Worm (Caenorhabditis elegans) whole organism, young adult: ENCODE data around the gene grd-2.

Experiments used
- F37B4.10 ChIP-seq: fragments of 200-800 bp; sonication (Bioruptor generic); IDR thresholded peaks from 2 replicates; pipeline ENCODE4 v1.3.6; 2022; ENCODE audit warnings: missing genetic modification characterization, missing compliant biosample characterization
- K12H6.12 ChIP-seq: fragments of 200-800 bp; sonication (Bioruptor generic); optimal IDR thresholded peaks from 2 replicates; lab custom pipeline; 2018; ENCODE audit warnings: mild to moderate bottlenecking, missing genetic modification characterization, missing compliant biosample characterization
- T07F8.4 ChIP-seq: sonication (generic microtip); optimal IDR thresholded peaks from 2 replicates; lab custom pipeline; 2016; ENCODE audit warnings: mild to moderate bottlenecking, missing genetic modification characterization, moderate library complexity, missing compliant biosample characterization
- T26A5.8 ChIP-seq: sonication (generic microtip); optimal IDR thresholded peaks from 2 replicates; lab custom pipeline; 2016; ENCODE audit warnings: missing genetic modification characterization, missing compliant biosample characterization
- Y53G8AR.9 ChIP-seq: fragments of 200-800 bp; sonication (Bioruptor generic); conservative IDR thresholded peaks from 2 replicates; pipeline ENCODE4 v1.3.6; 2022; ENCODE audit warnings: missing genetic modification reagents, missing genetic modification characterization, missing compliant biosample characterization
- Y56A3A.18 ChIP-seq: fragments of 200-800 bp; sonication (Bioruptor generic); IDR thresholded peaks from 2 replicates; pipeline ENCODE4 v1.3.6; 2022; ENCODE audit warnings: missing genetic modification reagents, missing genetic modification characterization, missing compliant biosample characterization
- ZK185.1 ChIP-seq: sonication (generic microtip); optimal IDR thresholded peaks from 2 replicates; lab custom pipeline; 2016; ENCODE audit warnings: mild to moderate bottlenecking, missing genetic modification characterization, missing compliant biosample characterization; ENCODE audit not compliant: poor library complexity, severe bottlenecking
- aptf-2 ChIP-seq: fragments of 200-800 bp; sonication (Bioruptor generic); conservative IDR thresholded peaks from 2 replicates; pipeline ENCODE4 v1.3.6; 2022; ENCODE audit warnings: missing genetic modification reagents, missing genetic modification characterization, missing compliant biosample characterization
- atf-7 ChIP-seq: sonication (generic microtip); optimal IDR thresholded peaks from 2 replicates; lab custom pipeline; 2017; ENCODE audit warnings: mild to moderate bottlenecking, missing genetic modification characterization, missing compliant biosample characterization
- attf-3 ChIP-seq: fragments of 200-800 bp; sonication (Bioruptor generic); conservative IDR thresholded peaks from 2 replicates; pipeline ENCODE4 v1.3.6; 2022; ENCODE audit warnings: missing genetic modification reagents, missing genetic modification characterization, missing compliant biosample characterization
- bed-1 ChIP-seq: fragments of 200-800 bp; sonication (Bioruptor generic); IDR thresholded peaks from 2 replicates; pipeline ENCODE4 v1.3.6; 2022; ENCODE audit warnings: missing genetic modification reagents, missing genetic modification characterization, missing compliant biosample characterization
- cebp-1 ChIP-seq, 2 experiments: fragments of 200-800 bp in 1 of 2; sonication (Bioruptor generic) in 1 of 2; sonication (generic microtip) in 1 of 2; IDR thresholded peaks in 1 of 2; optimal IDR thresholded peaks in 1 of 2; 2 replicates each; pipeline versions ENCODE4 v1.3.6 to Lab custom; 2017 to 2022; ENCODE audit warnings: missing compliant biosample characterization in 2 of 2, missing genetic modification characterization in 2 of 2, mild to moderate bottlenecking in 1 of 2, missing genetic modification reagents in 1 of 2, moderate library complexity in 1 of 2
- ceh-91 ChIP-seq: fragments of 200-800 bp; sonication (Bioruptor generic); IDR thresholded peaks from 2 replicates; pipeline ENCODE4 v1.3.6; 2022; ENCODE audit warnings: missing genetic modification reagents, missing genetic modification characterization, missing compliant biosample characterization
- dox-1 ChIP-seq: fragments of 200-800 bp; sonication (Bioruptor generic); IDR thresholded peaks from 2 replicates; pipeline ENCODE4 v1.3.6; 2022; ENCODE audit warnings: missing genetic modification reagents, missing genetic modification characterization, missing compliant biosample characterization
- hlh-12 ChIP-seq: sonication (generic microtip); optimal IDR thresholded peaks from 2 replicates; lab custom pipeline; 2016; ENCODE audit warnings: missing genetic modification characterization, missing compliant biosample characterization
- hlh-26 ChIP-seq: fragments of 200-800 bp; sonication (Bioruptor generic); conservative IDR thresholded peaks from 2 replicates; pipeline ENCODE4 v1.3.6; 2022; ENCODE audit warnings: missing genetic modification reagents, missing genetic modification characterization, missing compliant biosample characterization
- hrde-1 ChIP-seq: sonication (generic microtip); optimal IDR thresholded peaks from 2 replicates; lab custom pipeline; 2016; ENCODE audit warnings: missing genetic modification characterization, mild to moderate bottlenecking, missing compliant biosample characterization, moderate library complexity, missing genotype, missing genetic modification reagents, borderline replicate concordance
- lin-26 ChIP-seq: fragments of 200-800 bp; sonication (Bioruptor generic); IDR thresholded peaks from 2 replicates; pipeline ENCODE4 v1.3.6; 2022; ENCODE audit warnings: missing genetic modification reagents, missing genetic modification characterization, missing compliant biosample characterization
- lin-35 ChIP-seq, 3 experiments: fragments of 150-350 bp in 2 of 3; sonication (generic microtip) in 1 of 3; optimal IDR thresholded peaks; 2 replicates each; lab custom pipeline; 2014 to 2018; ENCODE audit warnings: missing biosample characterization in 3 of 3, missing genetic modification characterization in 3 of 3, missing genetic modification reagents in 3 of 3
- lsl-1 ChIP-seq: fragments of 200-800 bp; sonication (Bioruptor generic); optimal IDR thresholded peaks from 2 replicates; lab custom pipeline; 2018; ENCODE audit warnings: mild to moderate bottlenecking, missing genetic modification characterization, moderate library complexity, missing compliant biosample characterization
- madf-6 ChIP-seq: fragments of 200-800 bp; sonication (Bioruptor generic); IDR thresholded peaks from 2 replicates; pipeline ENCODE4 v1.3.6; 2022; ENCODE audit warnings: missing genetic modification reagents, missing genetic modification characterization, missing compliant biosample characterization
- mcd-1 ChIP-seq: fragments of 200-800 bp; sonication (Bioruptor generic); IDR thresholded peaks from 2 replicates; pipeline ENCODE4 v1.3.6; 2022; ENCODE audit warnings: missing genetic modification reagents, missing genetic modification characterization, missing compliant biosample characterization
- mel-28 ChIP-seq: sonication (generic microtip); optimal IDR thresholded peaks from 2 replicates; lab custom pipeline; 2016; ENCODE audit warnings: borderline replicate concordance, mild to moderate bottlenecking, missing genetic modification characterization, missing compliant biosample characterization
- mxl-1 ChIP-seq: sonication (generic microtip); optimal IDR thresholded peaks from 2 replicates; lab custom pipeline; 2016; ENCODE audit warnings: missing genetic modification characterization, missing compliant biosample characterization
- nfya-2 ChIP-seq: fragments of 200-800 bp; sonication (Bioruptor generic); IDR thresholded peaks from 2 replicates; pipeline ENCODE4 v1.3.6; 2022; ENCODE audit warnings: missing genetic modification reagents, missing genetic modification characterization, missing compliant biosample characterization
- nfyb-1 ChIP-seq: fragments of 200-800 bp; sonication (Bioruptor generic); IDR thresholded peaks from 2 replicates; pipeline ENCODE4 v1.3.6; 2022; ENCODE audit warnings: missing genetic modification reagents, missing genetic modification characterization, missing compliant biosample characterization
- nhr-80 ChIP-seq: sonication (generic microtip); optimal IDR thresholded peaks from 2 replicates; lab custom pipeline; 2016; ENCODE audit warnings: missing genetic modification characterization, missing compliant biosample characterization
- pbrm-1 ChIP-seq: fragments of 200-800 bp; sonication (Bioruptor generic); IDR thresholded peaks from 2 replicates; pipeline ENCODE4 v1.3.6; 2022; ENCODE audit warnings: missing genetic modification reagents, missing genetic modification characterization, missing compliant biosample characterization
- rpc-1 ChIP-seq, 2 experiments: fragments of 150-350 bp in 1 of 2; sonication (generic microtip) in 1 of 2; optimal IDR thresholded peaks; 2 replicates each; lab custom pipeline; 2014 to 2018; ENCODE audit warnings: missing biosample characterization in 1 of 2, missing genetic modification characterization in 1 of 2, missing genetic modification reagents in 1 of 2, missing genotype in 1 of 2
- sea-2 ChIP-seq: fragments of 200-800 bp; sonication (Bioruptor generic); IDR thresholded peaks from 2 replicates; pipeline ENCODE4 v1.3.6; 2022; ENCODE audit warnings: missing genetic modification characterization, missing compliant biosample characterization
- sptf-2 ChIP-seq: fragments of 200-800 bp; sonication (Bioruptor generic); optimal IDR thresholded peaks from 2 replicates; lab custom pipeline; 2018; ENCODE audit warnings: mild to moderate bottlenecking, missing genetic modification characterization, missing compliant biosample characterization
- unc-130 ChIP-seq: sonication (generic microtip); optimal IDR thresholded peaks from 2 replicates; lab custom pipeline; 2016; ENCODE audit warnings: missing genetic modification reagents, missing genetic modification characterization, missing compliant biosample characterization
- zfh-2 ChIP-seq: fragments of 200-800 bp; sonication (Bioruptor generic); conservative IDR thresholded peaks from 2 replicates; pipeline ENCODE4 v1.3.6; 2022; ENCODE audit warnings: missing genetic modification reagents, missing genetic modification characterization, missing compliant biosample characterization
- ztf-3 ChIP-seq: fragments of 200-800 bp; sonication (Bioruptor generic); optimal IDR thresholded peaks from 2 replicates; lab custom pipeline; 2018; ENCODE audit warnings: mild to moderate bottlenecking, missing genetic modification characterization, missing compliant biosample characterization

grd-2 gene

ce11 chrV:20654350-20654749 lies 44.8 kb downstream of the grd-2 start, which contains the start of gene mnr-1:
TSS of gene mnr-1 (plus strand) at chrV:20654650.
- TF ChIP-seq cebp-1 (GFP tag; IDR thresholded peaks at IDR 0.05; lab: Robert Waterston, UW): no peak
- TF ChIP-seq cebp-1 (tag; optimal IDR thresholded peaks at IDR 0.05; lab: Kevin White, UChicago): no peak
- TF ChIP-seq Y56A3A.18 (GFP tag; lab: Robert Waterston, UW): no peak
- no peak for TF ChIP-seq dox-1 (GFP tag; lab: Robert Waterston, UW)

DNA sequence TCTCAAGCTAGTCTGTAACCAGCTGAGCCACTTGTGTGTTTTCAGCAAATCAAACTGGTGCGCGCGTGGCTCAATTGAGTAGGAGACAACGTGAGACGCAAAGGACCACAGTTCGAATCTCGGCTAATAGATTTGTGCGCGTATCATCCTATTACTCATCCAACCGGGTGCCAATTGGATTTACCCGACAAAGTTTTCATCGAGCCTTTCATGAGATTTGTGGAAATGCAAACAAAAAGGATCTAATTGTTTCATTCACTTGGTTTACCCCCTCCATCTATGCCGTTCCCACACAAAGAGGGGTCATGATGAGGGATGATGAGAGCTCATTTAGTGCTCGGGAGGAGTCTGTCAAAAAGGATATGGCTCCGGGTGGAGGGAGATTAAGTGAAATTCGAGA lies 45.6 kb downstream of the grd-2 start:
- 0 out of 2 replicates have a peak, but pooled peaks have one; percentile 50 for TF ChIP-seq bed-1
- TF ChIP-seq hrde-1: no peak
- no peak for TF ChIP-seq ZK185.1 (tag; lab: Kevin White, UChicago)
- TF ChIP-seq rpc-1 (optimal IDR thresholded peaks at IDR 0.05; lab: Kevin White, UChicago): no peak
- peak; percentile 27 for TF ChIP-seq rpc-1 (tag; optimal IDR thresholded peaks at IDR 0.05; lab: Kevin White, UChicago)
- no peak for TF ChIP-seq T07F8.4 (tag; lab: Kevin White, UChicago)
- no peak for TF ChIP-seq T26A5.8
- TF ChIP-seq pbrm-1 (GFP tag; lab: Robert Waterston, UW): no peak

DNA sequence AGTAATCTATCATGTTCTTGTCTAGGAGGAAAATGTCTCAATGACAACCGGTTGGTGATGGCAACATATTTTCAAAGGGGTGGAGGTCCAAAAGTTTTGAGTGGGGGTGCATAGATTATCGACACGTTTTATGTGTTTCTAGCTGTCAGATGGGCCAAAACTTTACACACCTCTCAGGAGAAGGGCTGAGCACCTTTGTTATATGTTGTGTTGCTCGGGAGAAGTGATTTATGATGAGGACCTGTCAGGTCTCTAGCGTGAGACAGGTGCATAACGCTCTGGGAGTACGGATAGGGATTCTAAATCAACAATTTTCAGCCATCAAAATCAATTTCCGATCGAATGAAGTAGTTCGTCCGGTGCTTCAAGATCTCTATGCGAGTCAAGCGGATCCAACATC lies 47.0 kb downstream of the grd-2 start:
- no peak for TF ChIP-seq T26A5.8
- no peak for TF ChIP-seq attf-3 (GFP tag; lab: Robert Waterston, UW)
- no peak for TF ChIP-seq nfyb-1 (GFP tag; lab: Robert Waterston, UW)
- no peak for TF ChIP-seq lin-26 (GFP tag; lab: Robert Waterston, UW)

DNA sequence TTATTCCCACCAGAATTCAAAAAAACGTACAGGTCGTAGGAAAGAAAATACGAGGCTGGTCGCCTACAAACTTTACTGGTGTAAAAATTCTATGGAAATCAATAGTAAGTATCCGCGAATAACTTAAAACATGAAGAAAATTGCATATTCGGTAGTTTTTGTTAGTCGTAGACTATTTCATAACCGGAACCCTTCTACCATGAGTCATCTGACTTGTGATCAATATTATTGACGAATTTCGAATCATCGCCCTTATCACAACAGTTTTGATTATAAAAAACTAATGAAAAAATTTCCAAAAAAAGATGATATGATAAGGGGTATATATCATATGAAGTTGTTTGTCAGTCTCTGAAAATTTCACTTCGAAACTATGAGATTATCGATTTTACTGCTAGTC lies 50.4 kb downstream of the grd-2 start, which contains the start of gene W01F3.2:
W01F3.2 (plus strand) TSS at position 301 of the 400 bp plus-strand sequence.
- TF ChIP-seq Y53G8AR.9 (GFP tag; lab: Robert Waterston, UW) (no peak), nhr-80 (no peak), madf-6 (GFP tag; lab: Robert Waterston, UW) (no peak), zfh-2 (GFP tag; lab: Robert Waterston, UW) (no peak), bed-1 (no peak), cebp-1 (GFP tag; IDR thresholded peaks at IDR 0.05; lab: Robert Waterston, UW) (no peak), cebp-1 (tag; optimal IDR thresholded peaks at IDR 0.05; lab: Kevin White, UChicago) (peak; percentile 47), atf-7 (no peak)

ce11 chrV:20662474-20662873 lies 52.9 kb downstream of the grd-2 start:
- TF ChIP-seq aptf-2 (GFP tag; lab: Robert Waterston, UW): no peak
- no peak for TF ChIP-seq hlh-26 (GFP tag; lab: Robert Waterston, UW)
- TF ChIP-seq mel-28 (tag; lab: Kevin White, UChicago): no peak
- TF ChIP-seq nfya-2 (GFP tag; lab: Robert Waterston, UW): no peak
- TF ChIP-seq attf-3 (GFP tag; lab: Robert Waterston, UW): no peak
- no peak for TF ChIP-seq mxl-1 (tag; lab: Kevin White, UChicago)
- TF ChIP-seq hlh-12: no peak
- TF ChIP-seq sptf-2 (GFP tag; lab: Kevin White, UChicago): no peak
- TF ChIP-seq sea-2 (GFP tag; lab: Robert Waterston, UW): no peak
- no peak for TF ChIP-seq unc-130 (GFP tag; lab: Kevin White, UChicago)
- TF ChIP-seq ztf-3 (GFP tag; lab: Kevin White, UChicago): no peak
- no peak for TF ChIP-seq F37B4.10 (GFP tag; lab: Robert Waterston, UW)
- TF ChIP-seq ceh-91 (GFP tag; lab: Robert Waterston, UW): no peak
- no peak for TF ChIP-seq lin-35 (GFP tag; optimal IDR thresholded peaks at IDR 0.05; lab: Kevin White, UChicago)
- no peak for TF ChIP-seq mcd-1 (GFP tag; lab: Robert Waterston, UW)
- TF ChIP-seq cebp-1 (GFP tag; IDR thresholded peaks at IDR 0.05; lab: Robert Waterston, UW): no peak
- no peak for TF ChIP-seq cebp-1 (tag; optimal IDR thresholded peaks at IDR 0.05; lab: Kevin White, UChicago)
- no peak for TF ChIP-seq lsl-1 (GFP tag; lab: Kevin White, UChicago)
- no peak for TF ChIP-seq K12H6.12 (tag; lab: Kevin White, UChicago)
